Worm (Caenorhabditis elegans) whole organism, mixed stage, embryonic: Measurements from ENCODE around the gene R04B5.6.
A peak's percentile ranks its signal among the peaks of the same experiment; 100 is the strongest.

Experiments used
- M03D4.4 ChIP-seq: sonication (generic microtip); optimal IDR thresholded peaks from 2 replicates; lab custom pipeline; 2017; ENCODE audit warnings: mild to moderate bottlenecking, missing genetic modification characterization, missing compliant biosample characterization
- bed-3 ChIP-seq: fragments of 200-800 bp; sonication (Bioruptor generic); optimal IDR thresholded peaks from 3 replicates; lab custom pipeline; 2018; ENCODE audit warnings: mild to moderate bottlenecking, missing genetic modification characterization, moderate library complexity, missing compliant biosample characterization
- blmp-1 ChIP-seq: fragments of 150-350 bp; optimal IDR thresholded peaks from 2 replicates; lab custom pipeline; 2014; ENCODE audit warnings: missing biosample characterization, missing genetic modification characterization
- ceh-43 ChIP-seq: fragments of 200-800 bp; sonication (Bioruptor generic); optimal IDR thresholded peaks from 2 replicates; lab custom pipeline; 2018; ENCODE audit warnings: mild to moderate bottlenecking, missing genetic modification characterization, moderate library complexity, missing compliant biosample characterization
- ceh-83 ChIP-seq: fragments of 200-800 bp; sonication (Bioruptor generic); optimal IDR thresholded peaks from 2 replicates; lab custom pipeline; 2018; ENCODE audit warnings: mild to moderate bottlenecking, missing genetic modification characterization, missing compliant biosample characterization
- ces-1 ChIP-seq: fragments of 150-350 bp; optimal IDR thresholded peaks from 2 replicates; lab custom pipeline; 2014; ENCODE audit warnings: missing biosample characterization, missing genetic modification reagents, missing genetic modification characterization
- cnd-1 ChIP-seq: fragments of 200-800 bp; sonication (Bioruptor generic); optimal IDR thresholded peaks from 2 replicates; lab custom pipeline; 2018; ENCODE audit warnings: mild to moderate bottlenecking, missing genetic modification characterization, missing compliant biosample characterization
- drap-1 ChIP-seq: fragments of 200-800 bp; sonication (Bioruptor generic); optimal IDR thresholded peaks from 3 replicates; lab custom pipeline; 2018; ENCODE audit warnings: mild to moderate bottlenecking, missing genetic modification characterization, missing compliant biosample characterization
- elt-1 ChIP-seq: sonication (generic microtip); optimal IDR thresholded peaks from 2 replicates; lab custom pipeline; 2017; ENCODE audit warnings: missing genetic modification characterization, mild to moderate bottlenecking, missing compliant biosample characterization, antibody characterized with exemption, moderate library complexity, borderline replicate concordance; ENCODE audit not compliant: insufficient read depth
- elt-3 ChIP-seq: fragments of 150-350 bp; optimal IDR thresholded peaks from 2 replicates; lab custom pipeline; 2014; ENCODE audit warnings: missing biosample characterization, missing genetic modification characterization
- flh-1 ChIP-seq: fragments of 200-800 bp; sonication (Bioruptor generic); optimal IDR thresholded peaks from 2 replicates; lab custom pipeline; 2018; ENCODE audit warnings: mild to moderate bottlenecking, missing genetic modification characterization, moderate library complexity, missing compliant biosample characterization
- ham-2 ChIP-seq: fragments of 200-800 bp; sonication (Bioruptor generic); optimal IDR thresholded peaks from 2 replicates; lab custom pipeline; 2018; ENCODE audit warnings: mild to moderate bottlenecking, missing genetic modification characterization, missing compliant biosample characterization
- hlh-1 ChIP-seq: fragments of 150-350 bp; optimal IDR thresholded peaks from 2 replicates; lab custom pipeline; 2014; ENCODE audit warnings: missing biosample characterization, missing genetic modification reagents, missing genetic modification characterization
- lin-13 ChIP-seq: fragments of 150-350 bp; optimal IDR thresholded peaks from 2 replicates; lab custom pipeline; 2014; ENCODE audit warnings: missing biosample characterization, missing genetic modification characterization
- lin-32 ChIP-seq: fragments of 200-800 bp; sonication (Bioruptor generic); optimal IDR thresholded peaks from 2 replicates; lab custom pipeline; 2018; ENCODE audit warnings: mild to moderate bottlenecking, missing genetic modification characterization, missing compliant biosample characterization
- lsy-2 ChIP-seq: fragments of 150-350 bp; optimal IDR thresholded peaks from 2 replicates; lab custom pipeline; 2014; ENCODE audit warnings: missing biosample characterization, missing genetic modification characterization
- mab-5 ChIP-seq: fragments of 150-350 bp; optimal IDR thresholded peaks from 2 replicates; lab custom pipeline; 2014; ENCODE audit warnings: missing biosample characterization, missing genetic modification characterization
- mep-1 ChIP-seq: fragments of 150-350 bp; optimal IDR thresholded peaks from 2 replicates; lab custom pipeline; 2017; ENCODE audit warnings: missing biosample characterization, missing genetic modification reagents, missing genetic modification characterization, inconsistent platforms
- mls-2 ChIP-seq: sonication (generic microtip); optimal IDR thresholded peaks from 2 replicates; lab custom pipeline; 2016; ENCODE audit warnings: mild to moderate bottlenecking, missing genetic modification characterization, moderate library complexity, missing compliant biosample characterization
- nhr-12 ChIP-seq: fragments of 150-350 bp; optimal IDR thresholded peaks from 2 replicates; lab custom pipeline; 2014; ENCODE audit warnings: missing biosample characterization, missing genetic modification characterization
- nhr-2 ChIP-seq: fragments of 150-350 bp; optimal IDR thresholded peaks from 2 replicates; lab custom pipeline; 2014; ENCODE audit warnings: missing biosample characterization, missing genetic modification characterization
- nhr-237 ChIP-seq: fragments of 150-350 bp; optimal IDR thresholded peaks from 2 replicates; lab custom pipeline; 2014; ENCODE audit warnings: missing biosample characterization, missing genetic modification characterization
- nhr-28 ChIP-seq: fragments of 150-350 bp; optimal IDR thresholded peaks from 2 replicates; lab custom pipeline; 2014; ENCODE audit warnings: missing biosample characterization, missing genetic modification characterization
- nhr-76 ChIP-seq: sonication (generic microtip); optimal IDR thresholded peaks from 2 replicates; lab custom pipeline; 2017; ENCODE audit warnings: missing biosample characterization, missing genetic modification characterization
- pha-4 ChIP-seq: fragments of 150-350 bp; optimal IDR thresholded peaks from 2 replicates; lab custom pipeline; 2018; ENCODE audit warnings: missing biosample characterization, missing genetic modification reagents, missing genetic modification characterization
- snpc-4 ChIP-seq: fragments of 150-350 bp; optimal IDR thresholded peaks from 2 replicates; lab custom pipeline; 2014; ENCODE audit warnings: missing biosample characterization, missing genetic modification characterization
- sptf-1 ChIP-seq: sonication (generic microtip); optimal IDR thresholded peaks from 2 replicates; lab custom pipeline; 2017; ENCODE audit warnings: mild to moderate bottlenecking, missing genetic modification characterization, moderate library complexity, missing compliant biosample characterization
- tbx-8 ChIP-seq: fragments of 200-800 bp; sonication (Bioruptor generic); optimal IDR thresholded peaks from 2 replicates; lab custom pipeline; 2018; ENCODE audit warnings: mild to moderate bottlenecking, missing genetic modification characterization, moderate library complexity, missing compliant biosample characterization
- unc-120 ChIP-seq: sonication (generic microtip); optimal IDR thresholded peaks from 2 replicates; lab custom pipeline; 2017; ENCODE audit warnings: missing genetic modification characterization, missing compliant biosample characterization; ENCODE audit not compliant: poor library complexity, severe bottlenecking
- unc-39 ChIP-seq: fragments of 150-350 bp; optimal IDR thresholded peaks from 2 replicates; lab custom pipeline; 2014; ENCODE audit warnings: missing biosample characterization, missing genetic modification characterization
- unc-62 ChIP-seq: fragments of 150-350 bp; optimal IDR thresholded peaks from 2 replicates; lab custom pipeline; 2014; ENCODE audit warnings: missing biosample characterization, missing genetic modification reagents, missing genetic modification characterization
- zip-8 ChIP-seq: fragments of 150-350 bp; optimal IDR thresholded peaks from 2 replicates; lab custom pipeline; 2014; ENCODE audit warnings: missing biosample characterization, missing genetic modification characterization

R04B5.6 gene

DNA sequence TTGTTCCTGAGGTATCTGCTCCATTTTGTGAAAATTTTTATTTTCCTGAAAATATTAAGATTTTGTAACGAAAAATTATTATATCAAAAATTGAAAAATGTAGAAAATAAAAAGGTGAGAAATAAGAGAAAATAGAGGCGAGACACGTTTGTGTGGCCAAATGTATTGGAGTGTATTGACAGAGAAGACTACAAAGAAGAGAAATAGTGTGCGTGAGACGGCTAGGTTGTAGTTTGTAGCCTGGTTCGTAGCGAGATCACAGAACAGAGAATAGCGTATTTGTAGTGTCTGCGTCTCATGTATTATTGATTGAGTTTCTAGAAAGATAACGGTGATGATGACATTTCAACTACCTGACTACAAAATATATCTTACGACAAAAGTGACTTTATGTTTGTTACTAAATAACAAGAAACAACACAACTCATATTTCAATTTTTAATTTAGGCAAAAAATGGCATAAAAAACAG is 930 bp upstream of the R04B5.6 start, which contains the start of gene nhr-12:
nhr-12 (minus strand) TSS at position 51 of the 470 bp plus-strand sequence.
- no peak for TF ChIP-seq flh-1 (GFP tag; lab: Kevin White, UChicago)
- no peak for TF ChIP-seq M03D4.4 (tag; lab: Kevin White, UChicago)
- no peak for TF ChIP-seq elt-3 (tag; lab: Kevin White, UChicago)
- TF ChIP-seq unc-120 (tag; lab: Kevin White, UChicago) = no peak
- TF ChIP-seq mep-1 (tag; lab: Kevin White, UChicago) = peak; percentile 13
- TF ChIP-seq hlh-1 (tag; lab: Kevin White, UChicago) = no peak
- TF ChIP-seq ham-2 (GFP tag; lab: Kevin White, UChicago) = no peak
- TF ChIP-seq nhr-237 (tag; lab: Kevin White, UChicago) = no peak
- TF ChIP-seq mls-2 (tag; lab: Kevin White, UChicago) = no peak
- TF ChIP-seq unc-62 (GFP tag; lab: Kevin White, UChicago) = no peak
- TF ChIP-seq mab-5 = no peak
- no peak for TF ChIP-seq ceh-43
- no peak for TF ChIP-seq drap-1 (GFP tag; lab: Kevin White, UChicago)
- TF ChIP-seq snpc-4 (tag; lab: Kevin White, UChicago) = no peak
- TF ChIP-seq tbx-8 (GFP tag; lab: Kevin White, UChicago) = no peak
- TF ChIP-seq zip-8 (tag; lab: Kevin White, UChicago) = no peak
- TF ChIP-seq nhr-28 (tag; lab: Kevin White, UChicago) = peak; percentile 50

DNA sequence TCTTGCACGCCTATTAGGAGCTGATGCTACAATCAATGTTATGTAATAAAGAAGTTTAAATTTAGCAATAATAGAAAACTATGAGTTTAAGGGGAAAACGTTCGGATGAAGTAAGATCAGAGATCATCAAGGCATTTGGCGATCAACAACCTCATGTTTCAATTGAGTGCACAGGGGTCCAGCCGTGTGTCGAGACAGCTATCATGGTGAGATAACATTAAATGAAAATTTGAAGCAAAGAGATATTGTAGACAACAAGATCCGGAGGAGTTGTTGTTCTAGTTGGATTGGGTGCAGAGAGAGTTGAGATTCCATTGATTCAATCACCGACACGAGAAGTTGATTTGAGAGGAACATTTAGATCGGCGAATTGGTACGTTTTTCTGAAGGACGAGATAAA is 1.2 kb downstream of the R04B5.6 start:
- TF ChIP-seq ces-1 (GFP tag; lab: Kevin White, UChicago) = no peak
- TF ChIP-seq hlh-1 (tag; lab: Kevin White, UChicago) = peak; percentile 52
- TF ChIP-seq elt-3 (tag; lab: Kevin White, UChicago) = no peak

DNA sequence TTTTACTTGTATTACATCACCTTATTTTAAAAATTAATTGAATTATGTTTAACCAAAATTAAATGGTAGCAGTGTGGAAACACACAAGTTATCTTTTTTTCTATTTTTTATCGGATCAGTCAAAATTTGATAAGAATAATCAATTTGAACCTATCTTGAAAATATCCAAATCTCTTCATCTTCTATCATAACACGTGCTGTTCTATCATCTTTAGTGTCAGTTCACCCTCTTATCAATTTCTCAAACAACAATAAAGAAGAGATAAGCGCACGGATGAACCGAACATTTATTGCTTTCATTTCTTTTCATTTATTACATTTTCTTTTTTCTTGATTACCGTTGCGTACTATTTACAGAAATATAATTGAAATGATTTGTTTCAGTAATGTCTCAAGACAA is 2.1 kb downstream of the R04B5.6 start, which contains the start of gene R04B5.5:
R04B5.5 (plus strand) TSS at position 378 of the 400 bp plus-strand sequence.
- TF ChIP-seq ham-2 (GFP tag; lab: Kevin White, UChicago) (no peak), unc-62 (GFP tag; lab: Kevin White, UChicago) (peak; percentile 62), elt-1 (tag; lab: Kevin White, UChicago) (peak; percentile 30), elt-3 (tag; lab: Kevin White, UChicago) (peak; percentile 86), zip-8 (tag; lab: Kevin White, UChicago) (no peak)

- TF ChIP-seq M03D4.4 (tag; lab: Kevin White, UChicago) (no peak), bed-3 (GFP tag; lab: Kevin White, UChicago) (no peak), nhr-76 (no peak), pha-4 (no peak), flh-1 (GFP tag; lab: Kevin White, UChicago) (no peak), tbx-8 (GFP tag; lab: Kevin White, UChicago) (no peak), hlh-1 (tag; lab: Kevin White, UChicago) (no peak), blmp-1 (no peak), lin-13 (tag; lab: Kevin White, UChicago) (no peak), lsy-2 (tag; lab: Kevin White, UChicago) (no peak), unc-62 (GFP tag; lab: Kevin White, UChicago) (no peak), elt-3 (tag; lab: Kevin White, UChicago) (no peak), zip-8 (tag; lab: Kevin White, UChicago) (no peak), nhr-237 (tag; lab: Kevin White, UChicago) (no peak), sptf-1 (tag; lab: Kevin White, UChicago) (no peak), lin-32 (GFP tag; lab: Kevin White, UChicago) (no peak), mls-2 (tag; lab: Kevin White, UChicago) (no peak)
These were observed 5.5 kb downstream of the R04B5.6 start, which contains the start of gene R04B5.7 for ce11 chrV:10090461-10090860. Gene R04B5.7, minus strand, starts transcription at chrV:10090561.

DNA sequence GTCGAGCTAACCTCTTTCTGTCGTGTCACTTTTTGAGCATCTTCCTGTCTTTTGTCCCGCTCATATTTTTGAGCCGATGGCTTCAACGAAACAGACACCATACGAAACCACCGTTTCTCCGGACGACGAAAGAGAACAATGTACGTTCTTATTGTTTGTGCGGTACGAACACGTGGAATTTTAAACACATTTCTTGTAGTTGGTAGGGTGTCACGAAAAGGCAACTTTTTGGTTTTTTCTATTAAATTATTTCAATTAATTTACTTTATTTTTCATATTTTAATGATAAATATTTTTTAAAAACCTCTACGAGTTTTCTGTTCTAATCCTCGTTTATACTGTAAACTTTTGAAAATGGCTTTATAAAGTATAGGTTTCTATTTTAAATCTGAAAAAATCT is 6.2 kb downstream of the R04B5.6 start, which contains the start of gene R04B5.11:
R04B5.11 (minus strand) TSS at position 101 of the 400 bp plus-strand sequence.
- TF ChIP-seq mab-5 = no peak
- no peak for TF ChIP-seq snpc-4 (tag; lab: Kevin White, UChicago)
- TF ChIP-seq ceh-43 = no peak
- TF ChIP-seq lin-13 (tag; lab: Kevin White, UChicago) = no peak
- no peak for TF ChIP-seq nhr-28 (tag; lab: Kevin White, UChicago)
- TF ChIP-seq unc-120 (tag; lab: Kevin White, UChicago) = no peak
- no peak for TF ChIP-seq cnd-1
- TF ChIP-seq lin-32 (GFP tag; lab: Kevin White, UChicago) = no peak
- TF ChIP-seq ceh-83 (GFP tag; lab: Kevin White, UChicago) = no peak
- TF ChIP-seq elt-3 (tag; lab: Kevin White, UChicago) = no peak
- TF ChIP-seq nhr-12 (tag; lab: Kevin White, UChicago) = no peak
- no peak for TF ChIP-seq bed-3 (GFP tag; lab: Kevin White, UChicago)
- no peak for TF ChIP-seq nhr-237 (tag; lab: Kevin White, UChicago)
- TF ChIP-seq ham-2 (GFP tag; lab: Kevin White, UChicago) = no peak
- TF ChIP-seq mls-2 (tag; lab: Kevin White, UChicago) = no peak
- no peak for TF ChIP-seq nhr-2 (tag; lab: Kevin White, UChicago)
- no peak for TF ChIP-seq hlh-1 (tag; lab: Kevin White, UChicago)
- no peak for TF ChIP-seq unc-39 (tag; lab: Kevin White, UChicago)
- no peak for TF ChIP-seq M03D4.4 (tag; lab: Kevin White, UChicago)
